Worm (Caenorhabditis elegans) whole organism, young adult: Measurements from ENCODE around the gene T11F8.5.

Source experiments
- B0019.2 ChIP-seq: fragments of 200-800 bp; sonication (Bioruptor generic); conservative IDR thresholded peaks from 2 replicates; pipeline ENCODE4 v1.3.6; 2022; ENCODE audit warnings: missing genetic modification reagents, missing genetic modification characterization, missing compliant biosample characterization
- C17E4.6 ChIP-seq: fragments of 200-800 bp; sonication (Bioruptor generic); IDR thresholded peaks from 2 replicates; pipeline ENCODE4 v1.3.6; 2022; ENCODE audit warnings: missing genetic modification reagents, missing genetic modification characterization, missing compliant biosample characterization
- D2030.7 ChIP-seq: fragments of 200-800 bp; sonication (Bioruptor generic); IDR thresholded peaks from 2 replicates; pipeline ENCODE4 v1.3.6; 2022; ENCODE audit warnings: missing genetic modification reagents, missing genetic modification characterization, missing compliant biosample characterization
- F23B12.7 ChIP-seq: sonication (generic microtip); optimal IDR thresholded peaks from 2 replicates; lab custom pipeline; 2017; ENCODE audit warnings: missing genetic modification characterization, mild to moderate bottlenecking, missing compliant biosample characterization, antibody characterized with exemption, moderate library complexity; ENCODE audit not compliant: insufficient read depth
- F33H1.4 ChIP-seq: fragments of 200-800 bp; sonication (Bioruptor generic); IDR thresholded peaks from 2 replicates; pipeline ENCODE4 v1.3.6; 2022; ENCODE audit warnings: missing genetic modification reagents, missing genetic modification characterization, missing compliant biosample characterization
- F52B5.7 ChIP-seq: sonication (generic microtip); optimal IDR thresholded peaks from 2 replicates; lab custom pipeline; 2016; ENCODE audit warnings: mild to moderate bottlenecking, missing genetic modification characterization, missing compliant biosample characterization
- K11D2.4 ChIP-seq: fragments of 200-800 bp; sonication (Bioruptor generic); IDR thresholded peaks from 2 replicates; pipeline ENCODE4 v1.3.6; 2022; ENCODE audit warnings: missing genetic modification reagents, missing genetic modification characterization, missing compliant biosample characterization
- K12H6.12 ChIP-seq: fragments of 200-800 bp; sonication (Bioruptor generic); optimal IDR thresholded peaks from 2 replicates; lab custom pipeline; 2018; ENCODE audit warnings: mild to moderate bottlenecking, missing genetic modification characterization, missing compliant biosample characterization
- Y79H2A.3 ChIP-seq: fragments of 200-800 bp; sonication (Bioruptor generic); conservative IDR thresholded peaks from 2 replicates; pipeline ENCODE4 v1.3.6; 2022; ENCODE audit warnings: missing genetic modification reagents, missing genetic modification characterization, missing compliant biosample characterization
- Y95B8A.8 ChIP-seq: fragments of 200-800 bp; sonication (Bioruptor generic); IDR thresholded peaks from 2 replicates; pipeline ENCODE4 v1.3.6; 2022; ENCODE audit warnings: missing genetic modification reagents, missing genetic modification characterization, missing compliant biosample characterization
- aptf-2 ChIP-seq: fragments of 200-800 bp; sonication (Bioruptor generic); conservative IDR thresholded peaks from 2 replicates; pipeline ENCODE4 v1.3.6; 2022; ENCODE audit warnings: missing genetic modification reagents, missing genetic modification characterization, missing compliant biosample characterization
- athp-1 ChIP-seq: sonication (generic microtip); optimal IDR thresholded peaks from 2 replicates; lab custom pipeline; 2017; ENCODE audit warnings: mild to moderate bottlenecking, missing genetic modification characterization, missing compliant biosample characterization
- attf-3 ChIP-seq: fragments of 200-800 bp; sonication (Bioruptor generic); conservative IDR thresholded peaks from 2 replicates; pipeline ENCODE4 v1.3.6; 2022; ENCODE audit warnings: missing genetic modification reagents, missing genetic modification characterization, missing compliant biosample characterization
- bed-2 ChIP-seq: fragments of 200-800 bp; sonication (Bioruptor generic); IDR thresholded peaks from 2 replicates; pipeline ENCODE4 v1.3.6; 2022; ENCODE audit warnings: missing genetic modification reagents, missing genetic modification characterization, missing compliant biosample characterization
- ccch-3 ChIP-seq: fragments of 200-800 bp; sonication (Bioruptor generic); optimal IDR thresholded peaks from 2 replicates; lab custom pipeline; 2018; ENCODE audit warnings: mild to moderate bottlenecking, missing genetic modification characterization, missing compliant biosample characterization
- cebp-1 ChIP-seq, 2 experiments: fragments of 200-800 bp in 1 of 2; sonication (Bioruptor generic) in 1 of 2; sonication (generic microtip) in 1 of 2; IDR thresholded peaks in 1 of 2; optimal IDR thresholded peaks in 1 of 2; 2 replicates each; pipeline versions ENCODE4 v1.3.6 to Lab custom; 2017 to 2022; ENCODE audit warnings: missing compliant biosample characterization in 2 of 2, missing genetic modification characterization in 2 of 2, mild to moderate bottlenecking in 1 of 2, missing genetic modification reagents in 1 of 2, moderate library complexity in 1 of 2
- ceh-91 ChIP-seq: fragments of 200-800 bp; sonication (Bioruptor generic); IDR thresholded peaks from 2 replicates; pipeline ENCODE4 v1.3.6; 2022; ENCODE audit warnings: missing genetic modification reagents, missing genetic modification characterization, missing compliant biosample characterization
- dox-1 ChIP-seq: fragments of 200-800 bp; sonication (Bioruptor generic); IDR thresholded peaks from 2 replicates; pipeline ENCODE4 v1.3.6; 2022; ENCODE audit warnings: missing genetic modification reagents, missing genetic modification characterization, missing compliant biosample characterization
- efl-1 ChIP-seq: fragments of 150-350 bp; optimal IDR thresholded peaks from 2 replicates; lab custom pipeline; 2014; ENCODE audit warnings: missing biosample characterization, missing genetic modification reagents, missing genetic modification characterization
- egl-44 ChIP-seq: fragments of 200-800 bp; sonication (Bioruptor generic); IDR thresholded peaks from 2 replicates; pipeline ENCODE4 v1.3.6; 2022; ENCODE audit warnings: missing genetic modification reagents, missing genetic modification characterization, missing compliant biosample characterization
- egrh-3 ChIP-seq: fragments of 200-800 bp; sonication (Bioruptor generic); IDR thresholded peaks from 2 replicates; pipeline ENCODE4 v1.3.6; 2022; ENCODE audit warnings: missing genetic modification reagents, missing genetic modification characterization, missing compliant biosample characterization
- ekl-4 ChIP-seq: fragments of 200-800 bp; sonication (Bioruptor generic); IDR thresholded peaks from 2 replicates; pipeline ENCODE4 v1.3.6; 2022; ENCODE audit warnings: missing genetic modification reagents, missing genetic modification characterization, missing compliant biosample characterization
- him-1 ChIP-seq: sonication (generic microtip); optimal IDR thresholded peaks from 2 replicates; lab custom pipeline; 2016; ENCODE audit warnings: missing genotype, missing genetic modification reagents, missing genetic modification characterization, missing compliant biosample characterization
- hlh-12 ChIP-seq: sonication (generic microtip); optimal IDR thresholded peaks from 2 replicates; lab custom pipeline; 2016; ENCODE audit warnings: missing genetic modification characterization, missing compliant biosample characterization
- hmg-1.2 ChIP-seq: fragments of 200-800 bp; sonication (Bioruptor generic); IDR thresholded peaks from 2 replicates; pipeline ENCODE4 v1.3.6; 2022; ENCODE audit warnings: missing genetic modification reagents, missing genetic modification characterization, missing compliant biosample characterization
- let-607 ChIP-seq, 2 experiments: fragments of 200-800 bp in 1 of 2; sonication (Bioruptor generic) in 1 of 2; sonication (generic microtip) in 1 of 2; optimal IDR thresholded peaks; 2 replicates each; lab custom pipeline; 2016 to 2018; ENCODE audit warnings: mild to moderate bottlenecking in 2 of 2, missing compliant biosample characterization in 2 of 2, missing genetic modification characterization in 2 of 2, moderate library complexity in 2 of 2, missing genotype in 1 of 2
- lin-40 ChIP-seq: sonication (generic microtip); optimal IDR thresholded peaks from 2 replicates; lab custom pipeline; 2016; ENCODE audit warnings: missing genetic modification characterization, mild to moderate bottlenecking, missing compliant biosample characterization, missing genotype, missing genetic modification reagents
- lin-54 ChIP-seq: fragments of 200-800 bp; sonication (Bioruptor generic); optimal IDR thresholded peaks from 2 replicates; lab custom pipeline; 2018; ENCODE audit warnings: mild to moderate bottlenecking, missing genetic modification characterization, missing compliant biosample characterization
- lsl-1 ChIP-seq: fragments of 200-800 bp; sonication (Bioruptor generic); optimal IDR thresholded peaks from 2 replicates; lab custom pipeline; 2018; ENCODE audit warnings: mild to moderate bottlenecking, missing genetic modification characterization, moderate library complexity, missing compliant biosample characterization
- madf-3 ChIP-seq: fragments of 200-800 bp; sonication (Bioruptor generic); IDR thresholded peaks from 2 replicates; pipeline ENCODE4 v1.3.6; 2022; ENCODE audit warnings: missing genetic modification reagents, missing genetic modification characterization, missing compliant biosample characterization
- madf-6 ChIP-seq: fragments of 200-800 bp; sonication (Bioruptor generic); IDR thresholded peaks from 2 replicates; pipeline ENCODE4 v1.3.6; 2022; ENCODE audit warnings: missing genetic modification reagents, missing genetic modification characterization, missing compliant biosample characterization
- mel-28 ChIP-seq: sonication (generic microtip); optimal IDR thresholded peaks from 2 replicates; lab custom pipeline; 2016; ENCODE audit warnings: borderline replicate concordance, mild to moderate bottlenecking, missing genetic modification characterization, missing compliant biosample characterization
- mxl-1 ChIP-seq: sonication (generic microtip); optimal IDR thresholded peaks from 2 replicates; lab custom pipeline; 2016; ENCODE audit warnings: missing genetic modification characterization, missing compliant biosample characterization
- nfya-1 ChIP-seq: sonication (generic microtip); optimal IDR thresholded peaks from 2 replicates; lab custom pipeline; 2017; ENCODE audit warnings: antibody characterized with exemption, missing compliant biosample characterization, missing genetic modification characterization, borderline replicate concordance; ENCODE audit not compliant: insufficient read depth
- nfyb-1 ChIP-seq: fragments of 200-800 bp; sonication (Bioruptor generic); IDR thresholded peaks from 2 replicates; pipeline ENCODE4 v1.3.6; 2022; ENCODE audit warnings: missing genetic modification reagents, missing genetic modification characterization, missing compliant biosample characterization
- nhr-120 ChIP-seq: fragments of 200-800 bp; sonication (Bioruptor generic); IDR thresholded peaks from 2 replicates; pipeline ENCODE4 v1.3.6; 2022; ENCODE audit warnings: missing genetic modification characterization, missing compliant biosample characterization
- nhr-179 ChIP-seq: sonication (generic microtip); optimal IDR thresholded peaks from 2 replicates; lab custom pipeline; 2016; ENCODE audit warnings: mild to moderate bottlenecking, missing genetic modification characterization, missing compliant biosample characterization
- nhr-27 ChIP-seq: fragments of 200-800 bp; sonication (Bioruptor generic); optimal IDR thresholded peaks from 2 replicates; lab custom pipeline; 2018; ENCODE audit warnings: mild to moderate bottlenecking, missing genetic modification characterization, moderate library complexity, missing compliant biosample characterization
- repo-1 ChIP-seq: sonication (generic microtip); optimal IDR thresholded peaks from 2 replicates; lab custom pipeline; 2017; ENCODE audit warnings: mild to moderate bottlenecking, missing genetic modification characterization, missing compliant biosample characterization
- sdz-38 ChIP-seq: sonication (generic microtip); optimal IDR thresholded peaks from 2 replicates; lab custom pipeline; 2016; ENCODE audit warnings: missing genotype, missing genetic modification characterization, missing compliant biosample characterization
- snpc-1.3 ChIP-seq: sonication (generic microtip); optimal IDR thresholded peaks from 2 replicates; lab custom pipeline; 2017; ENCODE audit warnings: missing genetic modification characterization, mild to moderate bottlenecking, missing compliant biosample characterization, antibody characterized with exemption, moderate library complexity, missing genotype, missing genetic modification reagents; ENCODE audit not compliant: insufficient read depth
- snpc-4 ChIP-seq, 5 experiments: fragments of 150-350 bp in 1 of 5; sonication (generic microtip) in 4 of 5; optimal IDR thresholded peaks; 2 replicates each; lab custom pipeline; 2014 to 2018; ENCODE audit warnings: missing genetic modification characterization in 5 of 5, missing biosample characterization in 3 of 5, antibody characterized with exemption in 2 of 5, mild to moderate bottlenecking in 2 of 5, missing compliant biosample characterization in 2 of 5, missing genotype in 2 of 5, moderate library complexity in 2 of 5, missing genetic modification reagents in 1 of 5
- tlf-1 ChIP-seq: fragments of 200-800 bp; sonication (Bioruptor generic); optimal IDR thresholded peaks from 2 replicates; lab custom pipeline; 2018; ENCODE audit warnings: mild to moderate bottlenecking, missing genetic modification characterization, missing compliant biosample characterization
- unc-130 ChIP-seq: sonication (generic microtip); optimal IDR thresholded peaks from 2 replicates; lab custom pipeline; 2016; ENCODE audit warnings: missing genetic modification reagents, missing genetic modification characterization, missing compliant biosample characterization
- xnd-1 ChIP-seq: sonication (generic microtip); optimal IDR thresholded peaks from 2 replicates; lab custom pipeline; 2016; ENCODE audit warnings: missing genotype, missing genetic modification reagents, missing genetic modification characterization, missing compliant biosample characterization
- ztf-22 ChIP-seq: fragments of 200-800 bp; sonication (Bioruptor generic); optimal IDR thresholded peaks from 2 replicates; lab custom pipeline; 2018; ENCODE audit warnings: mild to moderate bottlenecking, missing genetic modification characterization, moderate library complexity, missing compliant biosample characterization
- ztf-3 ChIP-seq: fragments of 200-800 bp; sonication (Bioruptor generic); optimal IDR thresholded peaks from 2 replicates; lab custom pipeline; 2018; ENCODE audit warnings: mild to moderate bottlenecking, missing genetic modification characterization, missing compliant biosample characterization

Gene T11F8.5

ce11 chrIV:5469739-5470138 is 13.1 kb upstream of the T11F8.5 start, which contains the start of gene rme-2 (continued):
- no peak for TF ChIP-seq nhr-27
- TF ChIP-seq let-607 (tag; optimal IDR thresholded peaks at IDR 0.05; lab: Kevin White, UChicago): no peak
- no peak for TF ChIP-seq sdz-38 (tag; lab: Kevin White, UChicago)
- TF ChIP-seq ztf-22 (GFP tag; lab: Kevin White, UChicago): no peak
- no peak for TF ChIP-seq cebp-1 (GFP tag; IDR thresholded peaks at IDR 0.05; lab: Robert Waterston, UW)
- TF ChIP-seq cebp-1 (tag; optimal IDR thresholded peaks at IDR 0.05; lab: Kevin White, UChicago): no peak
- TF ChIP-seq snpc-4 (GFP tag; optimal IDR thresholded peaks at IDR 0.05; lab: Kevin White, UChicago): peak; percentile 87
- TF ChIP-seq snpc-4 (tag; optimal IDR thresholded peaks at IDR 0.05; lab: Kevin White, UChicago): peak; percentile 54 to 94 (median 92)
- TF ChIP-seq aptf-2 (GFP tag; lab: Robert Waterston, UW): no peak
- TF ChIP-seq ccch-3 (GFP tag; lab: Kevin White, UChicago): no peak
- TF ChIP-seq athp-1 (tag; lab: Kevin White, UChicago): no peak
- no peak for TF ChIP-seq K12H6.12 (tag; lab: Kevin White, UChicago)
- no peak for TF ChIP-seq bed-2 (GFP tag; lab: Robert Waterston, UW)
- peak; percentile 99 for TF ChIP-seq efl-1 (GFP tag; lab: Kevin White, UChicago)
- no peak for TF ChIP-seq nhr-179
- no peak for TF ChIP-seq ztf-3 (GFP tag; lab: Kevin White, UChicago)
- no peak for TF ChIP-seq nfya-1 (tag; lab: Kevin White, UChicago)
- TF ChIP-seq attf-3 (GFP tag; lab: Robert Waterston, UW): peak; percentile 49; the same call in 1 of the 2 replicates
- no peak for TF ChIP-seq egl-44 (GFP tag; lab: Robert Waterston, UW)
- TF ChIP-seq unc-130 (GFP tag; lab: Kevin White, UChicago): peak; percentile 76
- TF ChIP-seq nfyb-1 (GFP tag; lab: Robert Waterston, UW): peak; percentile 50; the same call in 1 of the 2 replicates
- TF ChIP-seq dox-1: peak; percentile 86
- TF ChIP-seq F23B12.7 (tag; lab: Kevin White, UChicago): no peak
- peak; percentile 77 for TF ChIP-seq B0019.2 (GFP tag; lab: Robert Waterston, UW)
- TF ChIP-seq F52B5.7 (tag; lab: Kevin White, UChicago): no peak
- peak; percentile 71; the same call in 1 of the 2 replicates for TF ChIP-seq ekl-4 (GFP tag; lab: Robert Waterston, UW)
- no peak for TF ChIP-seq repo-1 (tag; lab: Kevin White, UChicago)
- TF ChIP-seq mxl-1 (tag; lab: Kevin White, UChicago): no peak
- peak; percentile 98 for TF ChIP-seq madf-6 (GFP tag; lab: Robert Waterston, UW)
- peak; percentile 97 for TF ChIP-seq lsl-1
- TF ChIP-seq K11D2.4: no peak
- no peak for TF ChIP-seq lin-40 (tag; lab: Kevin White, UChicago)
- peak; percentile 95 for TF ChIP-seq ceh-91 (GFP tag; lab: Robert Waterston, UW)

ce11 chrIV:5473098-5473497 is 9.7 kb upstream of the T11F8.5 start:
- TF ChIP-seq nhr-120 (GFP tag; lab: Robert Waterston, UW) (no peak), hlh-12 (tag; lab: Kevin White, UChicago) (no peak), D2030.7 (GFP tag; lab: Robert Waterston, UW) (peak; percentile 55; the same call in 1 of the 2 replicates), hmg-1.2 (GFP tag; lab: Robert Waterston, UW) (peak; percentile 43), mel-28 (tag; lab: Kevin White, UChicago) (no peak), C17E4.6 (GFP tag; lab: Robert Waterston, UW) (peak; percentile 67; the same call in 1 of the 2 replicates), him-1 (tag; lab: Kevin White, UChicago) (no peak), lsl-1 (peak; percentile 26), egrh-3 (GFP tag; lab: Robert Waterston, UW) (no peak), Y79H2A.3 (GFP tag; lab: Robert Waterston, UW) (peak; percentile 53; the same call in 1 of the 2 replicates), snpc-1.3 (tag; lab: Kevin White, UChicago) (peak; percentile 67), xnd-1 (tag; lab: Kevin White, UChicago) (peak; percentile 33), madf-3 (GFP tag; lab: Robert Waterston, UW) (no peak), tlf-1 (peak; percentile 11), Y95B8A.8 (0 out of 2 replicates have a peak, but pooled peaks have one; percentile 60), lin-54 (GFP tag; lab: Kevin White, UChicago) (peak; percentile 39), F33H1.4 (peak; percentile 55)
